Fruit fly (Drosophila melanogaster): ENCODE measurements around the gene Mst57Db.
A peak's percentile ranks its signal among the peaks of the same experiment; 100 is the strongest.

Mst57Db gene

DNA sequence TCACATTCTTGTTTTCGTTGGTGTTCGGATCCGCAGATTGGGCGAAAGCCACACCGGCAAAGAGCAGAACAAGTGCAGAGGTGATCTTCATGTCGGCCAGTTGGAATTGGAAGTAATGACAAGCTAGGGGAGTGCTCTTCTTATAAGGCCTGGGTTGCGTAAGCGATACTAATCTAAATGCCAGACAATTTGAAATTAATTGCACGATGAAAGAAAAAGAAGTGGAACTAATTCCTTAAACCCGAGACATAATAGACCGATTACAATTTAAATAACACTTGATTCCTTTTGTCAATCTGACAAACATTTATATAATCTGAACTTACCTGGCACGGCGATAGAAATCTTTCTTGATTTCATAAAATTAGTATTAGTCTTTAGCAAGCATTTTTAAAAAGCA, at the start of gene Mst57Db:
Gene Mst57Db (minus strand): TSS at position 101 of the 400 bp plus-strand sequence.
- TF ChIP-seq EcR (GFP tag; optimal IDR thresholded peaks at IDR 0.05): no peak
- TF ChIP-seq usp (GFP tag; optimal IDR thresholded peaks at IDR 0.05): no peak
- TF ChIP-seq Dll (optimal IDR thresholded peaks at IDR 0.05): no peak
- no peak for TF ChIP-seq psq (optimal IDR thresholded peaks at IDR 0.05)
- TF ChIP-seq pan (optimal IDR thresholded peaks at IDR 0.05): no peak
- no peak for TF ChIP-seq CG8478 (optimal IDR thresholded peaks at IDR 0.05)

DNA sequence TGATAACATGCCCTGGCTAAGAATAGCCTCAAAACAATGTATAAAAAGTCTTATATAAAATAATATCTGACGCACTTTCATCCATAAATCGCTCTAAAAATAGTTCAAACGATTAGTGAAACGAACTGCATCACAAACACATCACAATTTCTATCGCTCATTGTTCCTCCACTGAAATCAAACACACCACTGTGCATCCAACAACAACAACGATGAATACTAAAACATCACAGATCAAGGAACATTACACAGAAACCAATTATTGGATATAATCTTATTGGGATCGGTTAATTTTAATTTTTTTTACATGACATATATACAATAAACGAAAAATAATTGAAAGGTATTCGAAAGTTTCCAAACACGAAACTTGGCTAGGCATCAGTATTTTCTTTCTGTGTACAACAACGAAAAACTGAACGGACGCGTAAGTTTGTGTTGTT, 48.6 kb upstream of the Mst57Db start:
- TF ChIP-seq usp (GFP tag; optimal IDR thresholded peaks at IDR 0.05) (no peak), pan (optimal IDR thresholded peaks at IDR 0.05) (no peak), Dll (optimal IDR thresholded peaks at IDR 0.05) (no peak), EcR (GFP tag; optimal IDR thresholded peaks at IDR 0.05) (no peak), psq (optimal IDR thresholded peaks at IDR 0.05) (no peak), CG8478 (optimal IDR thresholded peaks at IDR 0.05) (no peak)

DNA sequence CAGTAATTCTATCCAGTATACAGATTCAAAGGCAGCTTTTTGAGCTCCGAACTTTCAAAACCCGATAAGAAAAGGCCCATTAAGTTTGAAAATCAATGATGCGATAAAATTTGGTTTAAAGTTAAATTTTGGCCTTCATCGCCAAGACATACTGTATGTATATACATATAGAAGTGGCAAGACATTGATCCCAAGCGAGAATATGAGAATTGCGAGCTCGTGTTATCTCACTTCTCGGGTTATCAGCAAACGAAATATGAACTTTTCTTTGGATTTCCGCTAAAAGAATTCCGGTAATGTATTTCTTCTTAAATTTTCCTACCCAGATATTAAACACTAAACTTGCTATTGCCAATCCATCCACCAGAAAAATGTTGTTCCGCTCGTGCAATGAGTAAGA, 46.4 kb upstream of the Mst57Db start:
- TF ChIP-seq psq (optimal IDR thresholded peaks at IDR 0.05) (no peak), EcR (GFP tag; optimal IDR thresholded peaks at IDR 0.05) (peak in 1 of 2 experiments; percentile 2), CG8478 (optimal IDR thresholded peaks at IDR 0.05) (no peak)

DNA sequence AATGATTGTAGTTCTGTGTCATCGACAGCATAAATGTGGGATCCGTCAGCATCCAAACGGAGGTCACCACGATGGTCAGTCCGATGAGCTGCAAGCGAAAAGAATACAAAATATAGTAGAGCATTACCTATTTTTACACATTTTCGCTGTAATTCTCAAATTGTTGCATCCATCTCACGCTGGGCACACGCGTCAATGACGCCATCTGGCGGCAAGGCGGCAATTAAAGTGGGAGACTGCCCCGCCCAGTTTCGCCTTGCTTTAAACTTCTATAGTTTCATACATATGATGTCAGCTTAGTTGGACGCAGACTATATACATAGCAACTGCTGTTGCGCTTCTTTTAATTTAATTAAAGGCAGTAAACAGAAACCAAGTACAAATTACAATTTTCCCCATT, 45.9 kb upstream of the Mst57Db start:
- no peak for TF ChIP-seq usp (GFP tag; optimal IDR thresholded peaks at IDR 0.05)
- TF ChIP-seq psq (optimal IDR thresholded peaks at IDR 0.05): no peak
- no peak for TF ChIP-seq Dll (optimal IDR thresholded peaks at IDR 0.05)
- TF ChIP-seq CG8478 (optimal IDR thresholded peaks at IDR 0.05): no peak
- no peak for TF ChIP-seq EcR (GFP tag; optimal IDR thresholded peaks at IDR 0.05)

DNA sequence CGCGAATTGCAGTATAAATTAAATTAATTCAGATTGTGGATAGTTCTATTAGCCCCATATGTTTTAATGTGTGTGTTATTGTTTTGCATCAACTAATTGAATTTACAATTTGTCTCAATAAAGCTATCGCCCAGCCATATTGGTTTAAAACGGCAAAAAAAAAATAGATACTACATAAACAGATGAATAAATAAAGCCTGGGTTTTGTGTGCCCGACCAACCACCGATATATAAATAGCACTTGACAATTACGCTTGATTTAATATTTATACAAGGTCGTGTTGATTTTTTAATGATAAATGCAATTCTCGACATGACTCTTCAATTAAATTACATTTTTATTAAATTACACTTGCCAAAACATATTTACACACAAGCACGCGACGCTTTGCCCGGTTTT, 39.7 kb upstream of the Mst57Db start:
- TF ChIP-seq Dll (optimal IDR thresholded peaks at IDR 0.05) (no peak), CG8478 (optimal IDR thresholded peaks at IDR 0.05) (no peak), psq (optimal IDR thresholded peaks at IDR 0.05) (no peak), pan (optimal IDR thresholded peaks at IDR 0.05) (no peak), EcR (GFP tag; optimal IDR thresholded peaks at IDR 0.05) (no peak), usp (GFP tag; optimal IDR thresholded peaks at IDR 0.05) (no peak)

DNA sequence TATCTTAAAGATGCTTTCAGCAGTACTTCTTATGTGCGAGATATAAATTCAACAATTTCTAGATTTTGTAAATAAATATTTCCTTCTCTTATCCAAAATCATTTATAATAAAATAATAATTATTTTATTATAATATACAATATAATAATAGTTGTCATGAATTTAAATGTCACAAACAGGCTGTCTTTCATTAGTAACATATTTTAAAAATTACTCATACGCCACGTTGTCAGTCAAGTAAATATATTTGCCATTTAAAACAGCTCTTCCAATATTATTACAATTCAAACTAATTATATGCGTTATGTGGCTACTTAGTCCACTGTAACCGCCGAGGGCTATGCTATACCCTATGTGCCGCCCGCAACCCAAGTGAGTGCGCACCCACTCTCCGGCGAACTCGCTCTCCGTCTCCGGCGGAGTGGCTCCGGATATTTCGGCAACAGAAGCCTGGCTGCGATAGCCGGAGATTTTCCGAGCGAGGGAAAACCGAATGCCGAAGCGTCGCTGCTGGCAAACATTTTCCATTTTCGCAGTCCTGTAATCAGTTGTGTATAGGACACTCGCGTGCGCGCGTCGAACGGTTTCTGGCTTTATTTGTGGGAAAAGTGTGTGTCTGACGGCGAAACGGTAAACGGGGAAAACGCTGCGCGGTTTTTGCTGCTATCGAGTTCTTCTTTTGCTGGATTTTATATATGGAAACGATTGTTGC, 25.0 kb upstream of the Mst57Db start, which contains the start of gene CG5890:
Gene CG5890 (plus strand): TSS at position 561 of the 712 bp plus-strand sequence.
- no peak for TF ChIP-seq Dll (optimal IDR thresholded peaks at IDR 0.05)

DNA sequence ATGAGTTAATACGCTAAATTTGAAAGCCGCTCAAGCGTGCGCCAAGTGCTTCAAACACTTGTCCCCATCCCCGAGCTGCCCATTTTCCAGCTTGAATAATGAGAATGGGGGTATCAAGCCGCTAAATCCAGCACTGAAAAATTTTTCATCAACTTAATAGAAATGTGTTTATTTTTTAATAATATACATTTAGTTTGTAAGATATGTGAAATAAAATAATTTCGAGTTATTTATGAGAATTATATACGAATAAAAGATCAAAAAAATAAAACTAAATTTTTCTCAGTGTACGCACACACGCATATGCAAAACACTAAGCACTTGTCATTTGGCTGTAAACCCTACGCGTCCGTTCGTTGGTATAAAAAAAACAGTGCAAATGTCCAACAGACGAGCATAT, 24.1 kb upstream of the Mst57Db start:
- no peak for TF ChIP-seq psq (optimal IDR thresholded peaks at IDR 0.05)
- TF ChIP-seq pan (optimal IDR thresholded peaks at IDR 0.05): no peak
- TF ChIP-seq usp (GFP tag; optimal IDR thresholded peaks at IDR 0.05): no peak
- no peak for TF ChIP-seq CG8478 (optimal IDR thresholded peaks at IDR 0.05)
- no peak for TF ChIP-seq EcR (GFP tag; optimal IDR thresholded peaks at IDR 0.05)
- TF ChIP-seq Dll (optimal IDR thresholded peaks at IDR 0.05): no peak

DNA sequence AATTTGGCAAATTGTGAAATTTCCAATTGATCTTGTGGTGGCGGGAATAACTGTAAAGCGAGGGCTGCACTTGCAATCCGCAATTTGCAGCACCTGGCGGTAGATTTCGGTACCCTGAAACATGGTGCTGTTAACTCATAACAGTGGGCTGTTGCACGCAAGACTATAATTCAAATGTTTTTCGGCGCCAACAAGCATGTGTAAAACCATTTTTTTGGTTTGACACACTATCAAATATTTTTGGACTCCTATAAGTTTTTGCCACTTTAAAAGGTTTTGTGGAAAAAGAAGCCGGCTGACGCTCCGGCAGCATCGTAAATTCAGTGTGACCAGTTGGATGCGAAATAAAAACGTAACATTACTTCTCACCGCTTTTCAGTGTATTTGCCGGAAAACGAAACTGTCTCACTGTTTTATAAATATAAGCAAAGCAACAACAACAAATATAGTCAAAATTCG, 20.5 kb upstream of the Mst57Db start, which contains the start of the genes CG14545 and CG5886:
Gene CG14545 (minus strand): TSS at position 68 of the 459 bp plus-strand sequence.
Gene CG5886 (plus strand): TSS at position 409 of the 459 bp plus-strand sequence.
- TF ChIP-seq Dll (optimal IDR thresholded peaks at IDR 0.05) (no peak), pan (optimal IDR thresholded peaks at IDR 0.05) (no peak), usp (GFP tag; optimal IDR thresholded peaks at IDR 0.05) (no peak), psq (optimal IDR thresholded peaks at IDR 0.05) (no peak), EcR (GFP tag; optimal IDR thresholded peaks at IDR 0.05) (no peak), CG8478 (optimal IDR thresholded peaks at IDR 0.05) (no peak)

DNA sequence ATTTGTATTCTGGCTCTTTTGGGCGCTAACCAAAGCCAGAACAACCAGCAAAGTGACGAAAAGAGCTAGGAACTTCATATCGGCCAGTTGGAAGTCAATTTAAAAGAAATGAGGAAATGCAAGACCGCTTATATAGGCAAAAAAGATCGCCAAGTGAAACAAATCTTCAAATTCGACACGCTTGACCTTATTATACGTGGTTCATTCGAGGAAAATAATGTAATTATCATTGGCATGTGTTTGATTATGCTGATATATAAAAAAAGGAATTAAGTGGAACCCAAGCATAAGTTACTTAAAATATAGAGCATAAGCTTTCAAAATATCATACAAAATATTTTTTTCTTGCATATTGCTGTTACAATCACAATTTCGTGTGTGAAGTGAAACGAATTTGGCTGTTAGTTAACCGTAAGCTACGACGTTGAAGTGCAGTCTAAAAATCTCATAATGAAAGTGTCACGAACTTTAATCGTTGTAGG, 1.1 kb upstream of the Mst57Db start, which contains the start of the genes Mst57Da and alpha4GT2:
Gene Mst57Da (minus strand): TSS at position 101 of the 482 bp plus-strand sequence.
Gene alpha4GT2 (plus strand): TSS at position 432 of the 482 bp plus-strand sequence.
- TF ChIP-seq usp (GFP tag; optimal IDR thresholded peaks at IDR 0.05) (no peak), pan (optimal IDR thresholded peaks at IDR 0.05) (no peak), psq (optimal IDR thresholded peaks at IDR 0.05) (no peak), CG8478 (optimal IDR thresholded peaks at IDR 0.05) (no peak), Dll (optimal IDR thresholded peaks at IDR 0.05) (no peak), EcR (GFP tag; optimal IDR thresholded peaks at IDR 0.05) (no peak)

DNA sequence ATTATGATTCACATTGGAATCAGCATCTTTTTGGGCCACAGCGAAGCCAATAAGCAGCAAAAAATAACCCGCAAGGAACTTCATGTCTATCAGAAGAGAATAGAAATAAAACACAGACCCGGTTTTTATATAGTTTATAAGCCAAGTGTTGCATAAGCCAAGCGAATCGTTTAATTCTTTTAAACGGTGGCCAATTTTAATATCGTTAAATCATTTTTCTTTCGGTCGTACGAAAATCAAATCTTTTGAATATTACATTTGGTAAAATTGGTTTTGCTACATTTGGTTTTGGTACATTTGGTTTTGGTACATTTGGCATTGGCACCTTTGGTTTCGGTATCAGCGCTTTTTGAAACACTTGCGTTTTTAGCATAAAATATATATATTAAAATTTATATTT, 586 bp downstream of the Mst57Db start, which contains the start of gene Sfp96F:
Gene Sfp96F (minus strand): TSS at position 101 of the 400 bp plus-strand sequence.
- TF ChIP-seq Dll (optimal IDR thresholded peaks at IDR 0.05): no peak
- no peak for TF ChIP-seq EcR (GFP tag; optimal IDR thresholded peaks at IDR 0.05)
- no peak for TF ChIP-seq CG8478 (optimal IDR thresholded peaks at IDR 0.05)
- no peak for TF ChIP-seq pan (optimal IDR thresholded peaks at IDR 0.05)
- TF ChIP-seq psq (optimal IDR thresholded peaks at IDR 0.05): no peak
- no peak for TF ChIP-seq usp (GFP tag; optimal IDR thresholded peaks at IDR 0.05)

DNA sequence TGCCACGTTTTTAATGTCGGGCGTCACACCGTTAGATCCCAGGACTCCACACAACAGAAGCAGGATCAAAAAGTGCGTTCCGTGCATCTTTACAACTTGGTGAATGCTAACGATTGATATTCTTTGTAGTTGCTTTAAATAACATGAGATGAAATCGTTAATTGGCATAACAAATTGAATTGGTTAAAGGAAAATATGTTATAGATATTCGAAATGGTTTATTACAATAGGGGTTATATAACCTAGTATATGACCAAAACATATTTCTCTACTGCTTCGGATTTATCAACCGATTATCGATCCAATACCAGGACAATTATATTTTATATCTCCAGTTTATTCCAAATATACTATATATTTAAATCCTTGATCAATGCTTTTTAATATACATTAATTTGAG, 1.1 kb downstream of the Mst57Db start, which contains the start of gene Mst57Dc:
Gene Mst57Dc (minus strand): TSS at position 101 of the 400 bp plus-strand sequence.
- TF ChIP-seq Dll (optimal IDR thresholded peaks at IDR 0.05): no peak
- TF ChIP-seq usp (GFP tag; optimal IDR thresholded peaks at IDR 0.05): no peak
- no peak for TF ChIP-seq pan (optimal IDR thresholded peaks at IDR 0.05)
- TF ChIP-seq EcR (GFP tag; optimal IDR thresholded peaks at IDR 0.05): no peak
- TF ChIP-seq psq (optimal IDR thresholded peaks at IDR 0.05): no peak
- TF ChIP-seq CG8478 (optimal IDR thresholded peaks at IDR 0.05): no peak

DNA sequence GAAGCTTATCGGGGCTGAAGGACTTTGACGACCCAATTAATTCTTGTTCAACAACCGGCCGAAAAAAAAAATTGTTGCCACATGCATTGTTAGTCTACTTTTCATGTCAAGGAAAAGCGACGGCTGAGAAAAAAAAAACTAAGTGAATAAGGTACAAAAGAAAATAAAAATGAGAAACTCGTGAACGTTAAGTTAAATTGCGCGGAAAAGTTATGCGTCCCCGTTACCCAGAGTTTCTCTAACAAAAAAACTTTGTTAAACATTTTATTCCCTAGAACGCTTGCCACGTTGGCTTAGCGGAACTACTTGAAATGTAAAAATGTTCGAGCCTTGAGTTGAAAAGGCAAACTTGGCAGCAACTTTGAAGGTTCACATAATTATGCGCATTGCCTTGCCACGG, 15.5 kb downstream of the Mst57Db start, which contains the start of gene CG14354:
Gene CG14354 (plus strand): TSS at position 301 of the 400 bp plus-strand sequence.
- TF ChIP-seq pan (optimal IDR thresholded peaks at IDR 0.05) (no peak), Dll (optimal IDR thresholded peaks at IDR 0.05) (no peak)
